Fruit fly (Drosophila melanogaster) whole organism: ENCODE results near the gene CG9356.

Experiments
- CG8478 ChIP-seq: fragments of >200 bp; optimal IDR thresholded peaks from 2 replicates; lab custom pipeline; 2018; ENCODE audit warnings: inconsistent platforms
- Dll ChIP-seq: fragments of >200 bp; optimal IDR thresholded peaks from 2 replicates; lab custom pipeline; 2017
- pan ChIP-seq: fragments of >200 bp; optimal IDR thresholded peaks from 2 replicates; lab custom pipeline; 2017
- psq ChIP-seq: fragments of >200 bp; optimal IDR thresholded peaks from 2 replicates; lab custom pipeline; 2017
- usp ChIP-seq: fragments of >200 bp; optimal IDR thresholded peaks from 2 replicates; lab custom pipeline; 2017; ENCODE audit warnings: missing biosample characterization, missing genetic modification characterization, mixed read lengths

DNA sequence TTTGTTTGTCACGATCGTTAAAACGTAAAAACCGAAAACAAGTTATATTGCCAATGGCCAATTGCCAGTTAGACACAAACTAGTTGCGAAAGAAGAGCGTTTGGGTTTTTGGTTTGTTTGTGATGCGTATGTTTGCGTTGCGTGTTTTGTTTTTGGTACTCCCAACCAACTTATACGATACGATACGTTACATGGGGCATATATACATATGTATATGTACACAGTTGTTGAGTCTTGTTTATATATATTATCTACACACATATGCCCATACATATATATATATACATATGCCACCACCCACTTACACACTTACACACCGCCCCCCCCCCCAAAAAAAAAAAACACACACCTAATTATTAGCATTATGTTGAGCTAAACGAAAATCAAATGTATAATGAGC is 44.3 kb upstream of the CG9356 start:
- TF ChIP-seq psq (lab: Kevin White, UChicago) (no peak), Dll (no peak), pan (lab: Kevin White, UChicago) (no peak), CG8478 (lab: Kevin White, UChicago) (no peak), usp (no peak)
